Fruit fly (Drosophila melanogaster) whole organism, embryonic: ENCODE data around the gene brm.

ENCODE experiments used
- Asciz ChIP-seq: fragments of 200-800 bp; sonication (Bioruptor generic); optimal IDR thresholded peaks from 2 replicates; lab custom pipeline; 2017; ENCODE audit warnings: missing biosample characterization, mild to moderate bottlenecking, missing genetic modification characterization, missing genetic modification reagents
- Bdp1 ChIP-seq: fragments of 200-800 bp; sonication (Bioruptor generic); optimal IDR thresholded peaks from 3 replicates; lab custom pipeline; 2016; ENCODE audit warnings: missing biosample characterization, missing genetic modification characterization
- CG10979 ChIP-seq: fragments of 200-800 bp; sonication (Bioruptor generic); optimal IDR thresholded peaks from 2 replicates; lab custom pipeline; 2018; ENCODE audit warnings: missing biosample characterization, mild to moderate bottlenecking, missing genetic modification characterization, moderate library complexity
- CG11093 ChIP-seq: fragments of 200-800 bp; sonication (Bioruptor generic); IDR thresholded peaks from 3 replicates; pipeline ENCODE4 v1.3.6; 2022; ENCODE audit warnings: missing biosample characterization, missing genetic modification characterization
- CG11456 ChIP-seq: fragments of 200-800 bp; sonication (Bioruptor generic); IDR thresholded peaks from 3 replicates; pipeline ENCODE4 v1.3.6; 2022; ENCODE audit warnings: missing biosample characterization, missing genetic modification characterization
- CG11696 ChIP-seq: fragments of 200-800 bp; sonication (Bioruptor generic); IDR thresholded peaks from 2 replicates; pipeline ENCODE4 v1.3.6; 2022; ENCODE audit warnings: missing biosample characterization, missing genetic modification characterization
- CG12744 ChIP-seq: fragments of 200-800 bp; sonication (Bioruptor generic); optimal IDR thresholded peaks from 2 replicates; lab custom pipeline; 2016; ENCODE audit warnings: missing biosample characterization, missing genetic modification characterization
- CG14050 ChIP-seq: fragments of 200-800 bp; sonication (Bioruptor generic); IDR thresholded peaks from 3 replicates; pipeline ENCODE4 v1.3.6; 2022; ENCODE audit warnings: missing biosample characterization, missing genetic modification characterization
- CG15479 ChIP-seq: fragments of 200-800 bp; sonication (Bioruptor generic); optimal IDR thresholded peaks from 3 replicates; lab custom pipeline; 2019; ENCODE audit warnings: missing biosample characterization, mild to moderate bottlenecking, missing genetic modification characterization, moderate library complexity
- CG17361 ChIP-seq: fragments of 200-800 bp; sonication (Bioruptor generic); IDR thresholded peaks from 3 replicates; pipeline ENCODE4 v1.3.6; 2022; ENCODE audit warnings: missing biosample characterization, missing genetic modification characterization
- CG2889 ChIP-seq: fragments of 200-800 bp; sonication (Bioruptor generic); IDR thresholded peaks from 3 replicates; pipeline ENCODE4 v1.3.6; 2022; ENCODE audit warnings: missing biosample characterization, missing genetic modification characterization
- CG31441 ChIP-seq: fragments of 200-800 bp; sonication (Bioruptor generic); IDR thresholded peaks from 2 replicates; pipeline ENCODE4 v1.3.6; 2022; ENCODE audit warnings: missing biosample characterization, missing genetic modification characterization
- CG32767 ChIP-seq: fragments of 200-800 bp; sonication (Bioruptor generic); IDR thresholded peaks from 2 replicates; pipeline ENCODE4 v1.3.6; 2022; ENCODE audit warnings: missing biosample characterization, missing genetic modification characterization
- CG3407 ChIP-seq: fragments of 200-800 bp; sonication (Bioruptor generic); optimal IDR thresholded peaks from 2 replicates; lab custom pipeline; 2018; ENCODE audit warnings: missing biosample characterization, mild to moderate bottlenecking, missing genetic modification characterization
- CG34376 ChIP-seq: fragments of 200-800 bp; sonication (Bioruptor generic); optimal IDR thresholded peaks from 2 replicates; lab custom pipeline; 2018; ENCODE audit warnings: missing biosample characterization, mild to moderate bottlenecking, missing genetic modification characterization
- CG3847 ChIP-seq: fragments of 200-800 bp; sonication (Bioruptor generic); IDR thresholded peaks from 2 replicates; pipeline ENCODE4 v1.3.6; 2022; ENCODE audit warnings: missing biosample characterization, missing genetic modification characterization
- CG6813 ChIP-seq: fragments of 200-800 bp; sonication (Bioruptor generic); optimal IDR thresholded peaks from 2 replicates; lab custom pipeline; 2017; ENCODE audit warnings: missing biosample characterization, missing genetic modification characterization, mild to moderate bottlenecking, moderate library complexity, missing genetic modification reagents
- CG6854 ChIP-seq: fragments of 200-800 bp; sonication (Bioruptor generic); optimal IDR thresholded peaks from 3 replicates; lab custom pipeline; 2017; ENCODE audit warnings: missing biosample characterization, mild to moderate bottlenecking, missing genetic modification characterization
- CG7839 ChIP-seq: fragments of 200-800 bp; sonication (Bioruptor generic); optimal IDR thresholded peaks from 3 replicates; lab custom pipeline; 2018; ENCODE audit warnings: missing biosample characterization, mild to moderate bottlenecking, missing genetic modification characterization, moderate library complexity
- CG8388 ChIP-seq: fragments of 200-800 bp; sonication (Bioruptor generic); optimal IDR thresholded peaks from 2 replicates; lab custom pipeline; 2019; ENCODE audit warnings: missing biosample characterization, mild to moderate bottlenecking, missing genetic modification characterization, moderate library complexity
- CHES-1-like ChIP-seq: fragments of 200-800 bp; sonication (Bioruptor generic); optimal IDR thresholded peaks from 2 replicates; lab custom pipeline; 2016; ENCODE audit warnings: missing biosample characterization, missing genetic modification characterization
- Dip2 ChIP-seq: fragments of 200-800 bp; sonication (Bioruptor generic); IDR thresholded peaks from 2 replicates; pipeline ENCODE4 v1.3.6; 2022; ENCODE audit warnings: missing biosample characterization, missing genetic modification characterization
- Fer1 ChIP-seq: fragments of 200-800 bp; sonication (Bioruptor generic); optimal IDR thresholded peaks from 2 replicates; lab custom pipeline; 2017; ENCODE audit warnings: missing biosample characterization, mild to moderate bottlenecking, missing genetic modification characterization
- Fer3 ChIP-seq: fragments of 200-800 bp; sonication (Bioruptor generic); optimal IDR thresholded peaks from 2 replicates; lab custom pipeline; 2018; ENCODE audit warnings: missing biosample characterization, mild to moderate bottlenecking, missing genetic modification characterization, moderate library complexity
- Hr51 ChIP-seq, 2 experiments: fragments of 200-800 bp; sonication (Bioruptor generic); optimal IDR thresholded peaks; 2 replicates in 1 of 2; 3 replicates in 1 of 2; lab custom pipeline; 2016 to 2018; ENCODE audit warnings: missing biosample characterization in 2 of 2, missing genetic modification characterization in 2 of 2, mild to moderate bottlenecking in 1 of 2, moderate library complexity in 1 of 2
- Meics ChIP-seq: fragments of 200-800 bp; sonication (Bioruptor generic); optimal IDR thresholded peaks from 2 replicates; lab custom pipeline; 2017; ENCODE audit warnings: missing biosample characterization, mild to moderate bottlenecking, missing genetic modification characterization
- Myb ChIP-seq: fragments of 200-800 bp; sonication (Bioruptor generic); optimal IDR thresholded peaks from 2 replicates; lab custom pipeline; 2016; ENCODE audit warnings: missing biosample characterization, missing genetic modification characterization
- Oli ChIP-seq: fragments of 200-800 bp; sonication (Bioruptor generic); optimal IDR thresholded peaks from 2 replicates; lab custom pipeline; 2018; ENCODE audit warnings: missing biosample characterization, mild to moderate bottlenecking, missing genetic modification characterization, moderate library complexity
- Opbp ChIP-seq: fragments of 200-800 bp; sonication (Bioruptor generic); IDR thresholded peaks from 3 replicates; pipeline ENCODE4 v1.3.6; 2022; ENCODE audit warnings: missing biosample characterization, missing genetic modification characterization; ENCODE audit not compliant: partially characterized antibody
- Usf ChIP-seq: fragments of 200-800 bp; sonication (Bioruptor generic); optimal IDR thresholded peaks from 2 replicates; lab custom pipeline; 2017; ENCODE audit warnings: missing genotype, missing biosample characterization, missing genetic modification characterization
- ara ChIP-seq: fragments of 200-800 bp; sonication (Bioruptor generic); IDR thresholded peaks from 2 replicates; pipeline ENCODE4 v1.3.6; 2022; ENCODE audit warnings: missing biosample characterization, missing genetic modification characterization
- ato ChIP-seq: fragments of 200-800 bp; sonication (Bioruptor generic); IDR thresholded peaks from 2 replicates; pipeline ENCODE4 v1.3.6; 2022; ENCODE audit warnings: missing biosample characterization, missing genetic modification characterization; ENCODE audit not compliant: partially characterized antibody
- bigmax ChIP-seq: fragments of 200-800 bp; sonication (Bioruptor generic); optimal IDR thresholded peaks from 2 replicates; lab custom pipeline; 2018; ENCODE audit warnings: missing biosample characterization, mild to moderate bottlenecking, missing genetic modification characterization
- danr ChIP-seq: fragments of 200-800 bp; sonication (Bioruptor generic); IDR thresholded peaks from 2 replicates; pipeline ENCODE4 v1.3.6; 2022; ENCODE audit warnings: missing biosample characterization, missing genetic modification characterization
- gce ChIP-seq: fragments of 200-800 bp; sonication (Bioruptor generic); IDR thresholded peaks from 3 replicates; pipeline ENCODE4 v1.3.6; 2022; ENCODE audit warnings: missing biosample characterization, missing genetic modification characterization
- inv ChIP-seq: fragments of 200-800 bp; sonication (Bioruptor generic); IDR thresholded peaks from 2 replicates; pipeline ENCODE4 v1.3.6; 2022; ENCODE audit warnings: missing biosample characterization, missing genetic modification characterization; ENCODE audit not compliant: partially characterized antibody
- jumu ChIP-seq: fragments of 200-800 bp; sonication (Bioruptor generic); optimal IDR thresholded peaks from 3 replicates; lab custom pipeline; 2016; ENCODE audit warnings: missing biosample characterization, missing genetic modification characterization
- kay ChIP-seq: fragments of 200-800 bp; sonication (Bioruptor generic); optimal IDR thresholded peaks from 2 replicates; lab custom pipeline; 2016; ENCODE audit warnings: missing biosample characterization, missing genetic modification characterization
- klu ChIP-seq: fragments of 200-800 bp; sonication (Bioruptor generic); IDR thresholded peaks from 2 replicates; pipeline ENCODE4 v1.3.6; 2022; ENCODE audit warnings: missing biosample characterization, missing genetic modification characterization
- mam ChIP-seq: fragments of 200-800 bp; sonication (Bioruptor generic); optimal IDR thresholded peaks from 3 replicates; lab custom pipeline; 2016; ENCODE audit warnings: missing biosample characterization, missing genetic modification characterization
- peb ChIP-seq: fragments of 200-800 bp; sonication (Bioruptor generic); IDR thresholded peaks from 2 replicates; pipeline ENCODE4 v1.3.6; 2022; ENCODE audit warnings: missing biosample characterization, missing genetic modification characterization
- repo ChIP-seq: fragments of 200-800 bp; sonication (Bioruptor generic); optimal IDR thresholded peaks from 2 replicates; lab custom pipeline; 2016; ENCODE audit warnings: missing biosample characterization, missing genetic modification characterization
- ro ChIP-seq: fragments of 200-800 bp; sonication (Bioruptor generic); IDR thresholded peaks from 2 replicates; pipeline ENCODE4 v1.3.6; 2022; ENCODE audit warnings: missing biosample characterization, missing genetic modification characterization
- scrt ChIP-seq: fragments of 200-800 bp; sonication (Bioruptor generic); optimal IDR thresholded peaks from 2 replicates; lab custom pipeline; 2018; ENCODE audit warnings: missing biosample characterization, mild to moderate bottlenecking, missing genetic modification characterization, moderate library complexity
- tio ChIP-seq: fragments of 200-800 bp; sonication (Bioruptor generic); optimal IDR thresholded peaks from 2 replicates; lab custom pipeline; 2017; ENCODE audit warnings: missing biosample characterization, missing genetic modification characterization, inconsistent platforms
- toy ChIP-seq: fragments of 200-800 bp; sonication (Bioruptor generic); IDR thresholded peaks from 2 replicates; pipeline ENCODE4 v1.3.6; 2022; ENCODE audit warnings: missing biosample characterization, missing genetic modification characterization
- trem ChIP-seq: fragments of 200-800 bp; optimal IDR thresholded peaks from 3 replicates; lab custom pipeline; 2019; ENCODE audit warnings: missing biosample characterization, mild to moderate bottlenecking, missing genetic modification characterization, moderate library complexity
- unpg ChIP-seq: fragments of 200-800 bp; sonication (Bioruptor generic); optimal IDR thresholded peaks from 3 replicates; lab custom pipeline; 2018; ENCODE audit warnings: missing biosample characterization, mild to moderate bottlenecking, missing genetic modification characterization, moderate library complexity
- zen ChIP-seq: fragments of 200-800 bp; sonication (Bioruptor generic); optimal IDR thresholded peaks from 3 replicates; lab custom pipeline; 2018; ENCODE audit warnings: missing biosample characterization, mild to moderate bottlenecking, missing genetic modification characterization, moderate library complexity
- zen2 ChIP-seq: fragments of 200-800 bp; sonication (Bioruptor generic); IDR thresholded peaks from 3 replicates; pipeline ENCODE4 v1.3.6; 2022; ENCODE audit warnings: missing biosample characterization, missing genetic modification characterization; ENCODE audit not compliant: partially characterized antibody
- zfh2 ChIP-seq: fragments of 200-800 bp; sonication (Bioruptor generic); optimal IDR thresholded peaks from 2 replicates; lab custom pipeline; 2016; ENCODE audit warnings: missing biosample characterization, missing genetic modification characterization

brm gene

dm6 chr3L:15977565-15977964 is 5.1 kb downstream of the brm start (continued):
- TF ChIP-seq CG17361 (GFP tag; lab: Robert Waterston, UW) (peak; percentile 52; the same call in 2 of the 3 replicates), CG10979 (peak; percentile 44), CG3407 (GFP tag; lab: Kevin White, UChicago) (no peak), CG11456 (peak; percentile 69), scrt (GFP tag; lab: Kevin White, UChicago) (peak; percentile 33), klu (peak; percentile 52; the same call in 1 of the 2 replicates), CG32767 (GFP tag; lab: Robert Waterston, UW) (peak; percentile 18; the same call in 1 of the 2 replicates), jumu (GFP tag; lab: Kevin White, UChicago) (no peak), mam (GFP tag; lab: Kevin White, UChicago) (peak; percentile 21), Myb (GFP tag; lab: Kevin White, UChicago) (no peak), ato (GFP tag; lab: Robert Waterston, UW) (no peak), toy (0 out of 2 replicates have a peak, but pooled peaks have one; percentile 7), CG6854 (GFP tag; lab: Kevin White, UChicago) (no peak), tio (GFP tag; lab: Kevin White, UChicago) (no peak), repo (GFP tag; lab: Kevin White, UChicago) (no peak), CG15479 (GFP tag; lab: Kevin White, UChicago) (no peak), CG31441 (peak; percentile 82), trem (tag; lab: Kevin White, UChicago) (no peak), CHES-1-like (no peak), CG14050 (GFP tag; lab: Robert Waterston, UW) (no peak), Hr51 (GFP tag; optimal IDR thresholded peaks at IDR 0.05; lab: Kevin White, UChicago) (no peak), CG7839 (tag; lab: Kevin White, UChicago) (peak; percentile 75), CG11696 (GFP tag; lab: Robert Waterston, UW) (peak; percentile 10; the same call in 1 of the 2 replicates), peb (GFP tag; lab: Robert Waterston, UW) (no peak), CG8388 (no peak), Usf (GFP tag; lab: Kevin White, UChicago) (no peak), Dip2 (no peak), Asciz (GFP tag; lab: Kevin White, UChicago) (peak; percentile 56), Bdp1 (GFP tag; lab: Kevin White, UChicago) (no peak), zen (tag; lab: Kevin White, UChicago) (no peak), zen2 (no peak), Opbp (GFP tag; lab: Robert Waterston, UW) (no peak), unpg (GFP tag; lab: Kevin White, UChicago) (peak; percentile 39), inv (GFP tag; lab: Robert Waterston, UW) (no peak), ro (GFP tag; lab: Robert Waterston, UW) (no peak), Meics (GFP tag; lab: Kevin White, UChicago) (peak; percentile 50), gce (peak; percentile 54; the same call in 2 of the 3 replicates), CG6813 (GFP tag; lab: Kevin White, UChicago) (peak; percentile 20), ara (GFP tag; lab: Robert Waterston, UW) (peak; percentile 60), CG11093 (GFP tag; lab: Robert Waterston, UW) (peak; percentile 63; the same call in 2 of the 3 replicates), zfh2 (no peak), kay (GFP tag; lab: Kevin White, UChicago) (no peak), Oli (tag; lab: Kevin White, UChicago) (peak; percentile 36), CG3847 (GFP tag; lab: Robert Waterston, UW) (no peak), Fer3 (tag; lab: Kevin White, UChicago) (peak; percentile 69), CG12744 (GFP tag; lab: Kevin White, UChicago) (no peak), danr (GFP tag; lab: Robert Waterston, UW) (peak; percentile 31; the same call in 1 of the 2 replicates), bigmax (GFP tag; lab: Kevin White, UChicago) (no peak), Fer1 (GFP tag; lab: Kevin White, UChicago) (peak; percentile 68), CG2889 (no peak), CG34376 (GFP tag; lab: Kevin White, UChicago) (no peak)
